Worm (Caenorhabditis elegans): ENCODE measurements around the gene K08H2.2.

- TF ChIP-seq dao-5 (tag; optimal IDR thresholded peaks at IDR 0.05) (no peak), him-1 (tag; optimal IDR thresholded peaks at IDR 0.05) (no peak), W03F9.2 (tag; optimal IDR thresholded peaks at IDR 0.05) (no peak)
These were observed 3.4 kb upstream of the K08H2.2 start, which contains the start of gene K08H2.4 for ce11 chrX:13238197-13238596.

All from whole organism, L4/young adult.